Fruit fly (Drosophila melanogaster) whole organism, prepupa: ENCODE results near the gene CG15373.
A peak's percentile ranks its signal among the peaks of the same experiment; 100 is the strongest.

ENCODE experiments used
- Blimp-1 ChIP-seq: fragments of 200-800 bp; sonication (Bioruptor generic); optimal IDR thresholded peaks from 3 replicates; lab custom pipeline; 2017; ENCODE audit warnings: missing biosample characterization, missing genetic modification characterization, mild to moderate bottlenecking, moderate library complexity, missing genetic modification reagents
- CG10631 ChIP-seq: fragments of 200-800 bp; sonication (Bioruptor generic); optimal IDR thresholded peaks from 2 replicates; lab custom pipeline; 2016; ENCODE audit warnings: missing biosample characterization, missing genetic modification characterization
- CG10669 ChIP-seq: fragments of 200-800 bp; sonication (Bioruptor generic); optimal IDR thresholded peaks from 3 replicates; lab custom pipeline; 2018; ENCODE audit warnings: missing biosample characterization, mild to moderate bottlenecking, missing genetic modification characterization, moderate library complexity
- CG11762 ChIP-seq: fragments of 200-800 bp; sonication (Bioruptor generic); optimal IDR thresholded peaks from 3 replicates; lab custom pipeline; 2016; ENCODE audit warnings: missing biosample characterization, missing genetic modification characterization; ENCODE audit not compliant: insufficient read depth
- CG15336 ChIP-seq: fragments of 200-800 bp; sonication (Bioruptor generic); IDR thresholded peaks from 2 replicates; pipeline ENCODE4 v1.3.6; 2022; ENCODE audit warnings: missing biosample characterization, missing genetic modification characterization
- CG1621 ChIP-seq: fragments of 200-800 bp; sonication (Bioruptor generic); optimal IDR thresholded peaks from 3 replicates; lab custom pipeline; 2018; ENCODE audit warnings: missing biosample characterization, mild to moderate bottlenecking, missing genetic modification characterization
- CG16779 ChIP-seq: fragments of 200-800 bp; sonication (Bioruptor generic); optimal IDR thresholded peaks from 3 replicates; lab custom pipeline; 2017; ENCODE audit warnings: missing biosample characterization, mild to moderate bottlenecking, missing genetic modification characterization
- CG3032 ChIP-seq: fragments of 200-800 bp; optimal IDR thresholded peaks from 2 replicates; lab custom pipeline; 2019; ENCODE audit warnings: missing biosample characterization, mild to moderate bottlenecking, missing genetic modification characterization, moderate library complexity
- CG32006 ChIP-seq: fragments of 200-800 bp; sonication (Bioruptor generic); optimal IDR thresholded peaks from 3 replicates; lab custom pipeline; 2017; ENCODE audit warnings: missing biosample characterization, mild to moderate bottlenecking, missing genetic modification characterization
- CG3919 ChIP-seq: fragments of 200-800 bp; sonication (Bioruptor generic); optimal IDR thresholded peaks from 3 replicates; lab custom pipeline; 2016; ENCODE audit warnings: missing biosample characterization, missing genetic modification characterization
- CG4318 ChIP-seq: fragments of 200-800 bp; sonication (Bioruptor generic); optimal IDR thresholded peaks from 3 replicates; lab custom pipeline; 2017; ENCODE audit warnings: missing biosample characterization, mild to moderate bottlenecking, missing genetic modification characterization
- CG6163 ChIP-seq: fragments of 200-800 bp; sonication (Bioruptor generic); IDR thresholded peaks from 3 replicates; pipeline ENCODE4 v1.3.6; 2022; ENCODE audit warnings: missing biosample characterization, missing genetic modification characterization
- CG6276 ChIP-seq: fragments of 200-800 bp; sonication (Bioruptor generic); optimal IDR thresholded peaks from 2 replicates; lab custom pipeline; 2017; ENCODE audit warnings: missing biosample characterization, mild to moderate bottlenecking, missing genetic modification characterization
- CG6808 ChIP-seq: fragments of 200-800 bp; sonication (Bioruptor generic); optimal IDR thresholded peaks from 3 replicates; lab custom pipeline; 2017; ENCODE audit warnings: missing biosample characterization, missing genetic modification characterization, mild to moderate bottlenecking, moderate library complexity, missing genetic modification reagents
- CG6854 ChIP-seq: fragments of 200-800 bp; sonication (Bioruptor generic); optimal IDR thresholded peaks from 2 replicates; lab custom pipeline; 2017; ENCODE audit warnings: missing biosample characterization, mild to moderate bottlenecking, missing genetic modification characterization
- CG7368 ChIP-seq: fragments of 200-800 bp; sonication (Bioruptor generic); optimal IDR thresholded peaks from 3 replicates; lab custom pipeline; 2016; ENCODE audit warnings: missing biosample characterization, missing genetic modification characterization
- CG8119 ChIP-seq: fragments of 200-800 bp; sonication (Bioruptor generic); IDR thresholded peaks from 3 replicates; pipeline ENCODE4 v1.3.6; 2022; ENCODE audit warnings: missing biosample characterization, missing genetic modification characterization
- CG8319 ChIP-seq: fragments of 200-800 bp; sonication (Bioruptor generic); optimal IDR thresholded peaks from 3 replicates; lab custom pipeline; 2016; ENCODE audit warnings: missing biosample characterization, missing genetic modification characterization
- CG9139 ChIP-seq: fragments of 200-800 bp; sonication (Bioruptor generic); optimal IDR thresholded peaks from 3 replicates; lab custom pipeline; 2017; ENCODE audit warnings: missing biosample characterization, mild to moderate bottlenecking, missing genetic modification characterization
- Eip75B ChIP-seq: fragments of 200-800 bp; sonication (Bioruptor generic); optimal IDR thresholded peaks from 3 replicates; lab custom pipeline; 2016; ENCODE audit warnings: missing biosample characterization, missing genetic modification characterization
- Eip78C ChIP-seq: fragments of 200-800 bp; sonication (Bioruptor generic); peaks from one replicate; lab custom pipeline; 2016; ENCODE audit warnings: missing biosample characterization, missing genetic modification characterization
- Ets96B ChIP-seq: fragments of 200-800 bp; optimal IDR thresholded peaks from 2 replicates; lab custom pipeline; 2019; ENCODE audit warnings: missing biosample characterization, mild to moderate bottlenecking, missing genetic modification characterization, moderate library complexity
- Gug ChIP-seq: fragments of 200-800 bp; sonication (Bioruptor generic); IDR thresholded peaks from 2 replicates; pipeline ENCODE4 v1.3.6; 2022; ENCODE audit warnings: missing biosample characterization, missing genetic modification characterization
- Lpt ChIP-seq: fragments of 200-800 bp; sonication (Bioruptor generic); optimal IDR thresholded peaks from 3 replicates; lab custom pipeline; 2016; ENCODE audit warnings: missing biosample characterization, missing genetic modification characterization
- Met ChIP-seq: fragments of 200-800 bp; sonication (Bioruptor generic); optimal IDR thresholded peaks from 3 replicates; lab custom pipeline; 2016; ENCODE audit warnings: missing biosample characterization, missing genetic modification characterization
- OdsH ChIP-seq: fragments of 200-800 bp; sonication (Bioruptor generic); optimal IDR thresholded peaks from 3 replicates; lab custom pipeline; 2016; ENCODE audit warnings: missing biosample characterization, missing genetic modification characterization
- Sox102F ChIP-seq: fragments of 200-800 bp; sonication (Bioruptor generic); optimal IDR thresholded peaks from 2 replicates; lab custom pipeline; 2016; ENCODE audit warnings: missing biosample characterization, mild to moderate bottlenecking, missing genetic modification characterization
- Sox14 ChIP-seq: fragments of 200-800 bp; sonication (Bioruptor generic); optimal IDR thresholded peaks from 3 replicates; lab custom pipeline; 2016; ENCODE audit warnings: missing biosample characterization, missing genetic modification characterization
- Sox15 ChIP-seq: fragments of 200-800 bp; sonication (Bioruptor generic); optimal IDR thresholded peaks from 3 replicates; lab custom pipeline; 2016; ENCODE audit warnings: missing biosample characterization, missing genetic modification characterization
- achi ChIP-seq: fragments of 200-800 bp; sonication (Bioruptor generic); optimal IDR thresholded peaks from 3 replicates; lab custom pipeline; 2016; ENCODE audit warnings: missing biosample characterization, missing genetic modification characterization
- acj6 ChIP-seq: fragments of 200-800 bp; sonication (Bioruptor generic); optimal IDR thresholded peaks from 3 replicates; lab custom pipeline; 2016; ENCODE audit warnings: missing biosample characterization, missing genetic modification characterization
- dac ChIP-seq: fragments of 200-800 bp; sonication (Bioruptor generic); optimal IDR thresholded peaks from 2 replicates; lab custom pipeline; 2017; ENCODE audit warnings: missing biosample characterization, mild to moderate bottlenecking, missing genetic modification characterization
- dsx ChIP-seq: fragments of 200-800 bp; optimal IDR thresholded peaks from 3 replicates; lab custom pipeline; 2019; ENCODE audit warnings: missing biosample characterization, mild to moderate bottlenecking, missing genetic modification characterization, moderate library complexity; ENCODE audit not compliant: poor library complexity, severe bottlenecking
- eg ChIP-seq: fragments of 200-800 bp; sonication (Bioruptor generic); IDR thresholded peaks from 3 replicates; pipeline ENCODE4 v1.3.6; 2022; ENCODE audit warnings: missing biosample characterization, missing genetic modification characterization
- fd85E ChIP-seq: fragments of 200-800 bp; sonication (Bioruptor generic); optimal IDR thresholded peaks from 3 replicates; lab custom pipeline; 2016; ENCODE audit warnings: missing biosample characterization, missing genetic modification characterization
- fkh ChIP-seq: fragments of 200-800 bp; sonication (Bioruptor generic); optimal IDR thresholded peaks from 3 replicates; lab custom pipeline; 2017; ENCODE audit warnings: missing biosample characterization, mild to moderate bottlenecking, missing genetic modification characterization, moderate library complexity
- net ChIP-seq: fragments of 200-800 bp; sonication (Bioruptor generic); optimal IDR thresholded peaks from 3 replicates; lab custom pipeline; 2016; ENCODE audit warnings: missing biosample characterization, missing genetic modification characterization
- pdm3 ChIP-seq: fragments of 200-800 bp; sonication (Bioruptor generic); optimal IDR thresholded peaks from 3 replicates; lab custom pipeline; 2016; ENCODE audit warnings: missing biosample characterization, missing genetic modification characterization
- salr ChIP-seq, 2 experiments: fragments of 200-800 bp; sonication (Bioruptor generic); optimal IDR thresholded peaks; 3 replicates each; lab custom pipeline; 2016 to 2018; ENCODE audit warnings: missing biosample characterization in 2 of 2, missing genetic modification characterization in 2 of 2, mild to moderate bottlenecking in 1 of 2
- spab ChIP-seq: fragments of 200-800 bp; sonication (Bioruptor generic); optimal IDR thresholded peaks from 2 replicates; lab custom pipeline; 2017; ENCODE audit warnings: missing biosample characterization, mild to moderate bottlenecking, missing genetic modification characterization, missing genetic modification reagents
- ss ChIP-seq, 2 experiments: fragments of 200-800 bp; sonication (Bioruptor generic); optimal IDR thresholded peaks; 2 replicates in 1 of 2; 3 replicates in 1 of 2; lab custom pipeline; 2017 to 2018; ENCODE audit warnings: mild to moderate bottlenecking in 2 of 2, missing biosample characterization in 2 of 2, missing genetic modification characterization in 2 of 2, moderate library complexity in 1 of 2
- svp ChIP-seq: fragments of 200-800 bp; sonication (Bioruptor generic); peaks from one replicate; lab custom pipeline; 2016; ENCODE audit warnings: missing biosample characterization, missing genetic modification characterization
- topi ChIP-seq: fragments of 200-800 bp; sonication (Bioruptor generic); optimal IDR thresholded peaks from 3 replicates; lab custom pipeline; 2016; ENCODE audit warnings: missing biosample characterization, missing genetic modification characterization
- vri ChIP-seq: fragments of 200-800 bp; sonication (Bioruptor generic); optimal IDR thresholded peaks from 3 replicates; lab custom pipeline; 2016; ENCODE audit warnings: missing biosample characterization, mild to moderate bottlenecking, missing genetic modification characterization

The CG15373 gene

DNA sequence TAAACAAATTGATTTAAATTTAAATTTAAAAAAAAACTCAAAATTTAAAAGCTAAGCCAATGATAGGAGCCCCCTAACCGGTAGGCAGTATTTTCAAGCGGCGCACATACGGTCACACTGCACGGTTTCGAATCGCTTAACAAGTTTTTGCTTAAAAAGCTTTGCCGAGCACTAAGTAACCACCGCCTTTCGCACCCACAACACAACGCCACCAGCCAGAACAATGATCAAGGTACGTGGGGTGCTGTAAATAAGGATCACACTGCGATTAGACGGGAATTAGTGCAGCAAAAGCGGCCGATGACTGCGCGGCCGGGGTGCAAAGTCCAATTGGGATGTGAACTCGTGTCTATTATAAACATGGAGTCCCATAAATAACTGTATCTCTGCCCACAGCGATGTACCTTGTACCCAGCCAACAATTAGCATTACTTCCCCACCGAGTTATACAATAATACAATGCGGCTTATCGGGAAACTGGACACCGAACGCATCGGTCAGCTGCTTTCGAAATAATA lies 47.4 kb downstream of the CG15373 start, which contains the start of gene scu:
scu (plus strand) TSS at position 101 of the 518 bp plus-strand sequence.
- TF ChIP-seq CG7368 (GFP tag; lab: Kevin White, UChicago) (peak; percentile 36), pdm3 (GFP tag; lab: Kevin White, UChicago) (no peak), CG9139 (GFP tag; lab: Kevin White, UChicago) (peak; percentile 94), Lpt (GFP tag; lab: Kevin White, UChicago) (peak; percentile 64), CG8119 (GFP tag; lab: Robert Waterston, UW) (peak; percentile 78), ss (GFP tag; optimal IDR thresholded peaks at IDR 0.05; lab: Kevin White, UChicago) (peak; percentile 95 to 97), eg (GFP tag; lab: Robert Waterston, UW) (peak; percentile 65; the same call in 1 of the 3 replicates), vri (peak; percentile 73), CG1621 (peak; percentile 78), fkh (GFP tag; lab: Kevin White, UChicago) (no peak), CG16779 (peak; percentile 90), dsx (GFP tag; lab: Kevin White, UChicago) (peak; percentile 55), Sox15 (GFP tag; lab: Kevin White, UChicago) (no peak), Sox102F (GFP tag; lab: Kevin White, UChicago) (peak; percentile 35), Sox14 (GFP tag; lab: Kevin White, UChicago) (peak; percentile 54), CG3919 (GFP tag; lab: Kevin White, UChicago) (peak; percentile 60), net (GFP tag; lab: Kevin White, UChicago) (peak; percentile 73), Eip75B (GFP tag; lab: Kevin White, UChicago) (peak; percentile 45), dac (GFP tag; lab: Kevin White, UChicago) (peak; percentile 39), spab (GFP tag; lab: Kevin White, UChicago) (peak; percentile 73), CG11762 (GFP tag; lab: Kevin White, UChicago) (peak; percentile 43), CG6808 (GFP tag; lab: Kevin White, UChicago) (peak; percentile 89), Blimp-1 (peak; percentile 49), Eip78C (GFP tag; lab: Kevin White, UChicago) (peak; percentile 79), fd85E (GFP tag; lab: Kevin White, UChicago) (no peak), svp (GFP tag; lab: Kevin White, UChicago) (peak; percentile 88), Ets96B (peak; percentile 57), Met (peak; percentile 7), achi (GFP tag; lab: Kevin White, UChicago) (peak; percentile 5), CG10669 (peak; percentile 71), CG6163 (GFP tag; lab: Robert Waterston, UW) (no peak; the same call in 2 of the 3 replicates), CG15336 (GFP tag; lab: Robert Waterston, UW) (peak; percentile 59), CG3032 (tag; lab: Kevin White, UChicago) (peak; percentile 42), CG6276 (GFP tag; lab: Kevin White, UChicago) (peak; percentile 94), topi (peak; percentile 9), OdsH (no peak), CG10631 (GFP tag; lab: Kevin White, UChicago) (no peak), acj6 (GFP tag; lab: Kevin White, UChicago) (no peak), salr (GFP tag; optimal IDR thresholded peaks at IDR 0.05; lab: Kevin White, UChicago) (peak in 1 of 2 experiments; percentile 49), Gug (GFP tag; lab: Robert Waterston, UW) (peak; percentile 43; the same call in 1 of the 2 replicates), CG8319 (GFP tag; lab: Kevin White, UChicago) (peak; percentile 15), CG6854 (GFP tag; lab: Kevin White, UChicago) (peak; percentile 92), CG32006 (peak; percentile 37), CG4318 (GFP tag; lab: Kevin White, UChicago) (no peak)
- TF ChIP-seq, all 60 proteins: peak for 35
